Worm (Caenorhabditis elegans) whole organism, L4/young adult: ENCODE measurements around the gene Y68A4A.10.

Experiments
- W03F9.2 ChIP-seq: fragments of 150-350 bp; optimal IDR thresholded peaks from 2 replicates; lab custom pipeline; 2014; ENCODE audit warnings: missing biosample characterization, missing genetic modification characterization
- dao-5 ChIP-seq: sonication (generic microtip); optimal IDR thresholded peaks from 2 replicates; lab custom pipeline; 2016; ENCODE audit warnings: missing genotype, missing genetic modification characterization, moderate library complexity, missing compliant biosample characterization
- him-1 ChIP-seq: sonication (generic microtip); optimal IDR thresholded peaks from 2 replicates; lab custom pipeline; 2016; ENCODE audit warnings: missing genotype, missing genetic modification reagents, missing genetic modification characterization, missing compliant biosample characterization

DNA sequence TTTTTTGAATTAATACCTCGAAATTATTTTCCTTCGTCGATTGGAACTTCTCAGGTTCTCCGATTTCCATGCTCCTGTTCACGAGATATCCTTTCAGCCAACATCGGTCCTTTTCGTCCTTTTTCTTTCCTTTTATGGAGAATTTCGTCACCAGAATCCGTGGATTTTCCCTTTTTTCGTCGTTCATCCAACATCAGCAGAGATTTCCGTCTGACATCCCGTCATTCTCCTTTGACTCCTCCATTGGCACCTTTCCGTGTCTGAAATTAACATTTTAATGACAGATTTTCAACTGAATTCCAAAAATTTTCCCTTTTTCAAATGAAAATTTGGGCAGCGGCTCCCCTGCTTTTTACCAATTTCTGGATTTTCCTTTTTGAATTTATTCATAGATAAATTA is 47.0 kb upstream of the Y68A4A.10 start:
- no peak for TF ChIP-seq him-1
- no peak for TF ChIP-seq dao-5 (tag; lab: Kevin White, UChicago)
- TF ChIP-seq W03F9.2: no peak
